Fruit fly (Drosophila melanogaster): ENCODE data around the gene nSyb.

The nSyb gene

dm6 chr3L:1628176-1628866 is 9.2 kb downstream of the nSyb start, which contains the start of gene CG13928 (continued):
- TF ChIP-seq caup (GFP tag; optimal IDR thresholded peaks at IDR 0.05; ENCODE audit: severe bottlenecking) (no peak), Opbp (GFP tag; IDR thresholded peaks at IDR 0.05; ENCODE audit: partially characterized antibody) (no peak), CG8388 (GFP tag; optimal IDR thresholded peaks at IDR 0.05) (no peak), Scr (GFP tag; IDR thresholded peaks at IDR 0.05; ENCODE audit: partially characterized antibody) (no peak), NFAT (GFP tag; IDR thresholded peaks at IDR 0.05) (0 out of 2 replicates have a peak, but pooled peaks have one; percentile 36), CG15011 (GFP tag; optimal IDR thresholded peaks at IDR 0.05) (no peak), gcm (GFP tag; optimal IDR thresholded peaks at IDR 0.05) (no peak), Fer1 (GFP tag; optimal IDR thresholded peaks at IDR 0.05) (peak; percentile 40)

- TF ChIP-seq fd102C (GFP tag; optimal IDR thresholded peaks at IDR 0.05) (no peak), ewg (GFP tag; optimal IDR thresholded peaks at IDR 0.05) (peak; percentile 89), nom (GFP tag; optimal IDR thresholded peaks at IDR 0.05) (no peak), Trl (optimal IDR thresholded peaks at IDR 0.05) (peak; percentile 15 to 38), Trl (GFP tag; optimal IDR thresholded peaks at IDR 0.05) (no peak), Deaf1 (tag; optimal IDR thresholded peaks at IDR 0.05) (peak; percentile 31), pfk (GFP tag; optimal IDR thresholded peaks at IDR 0.05) (no peak), chinmo (GFP tag; IDR thresholded peaks at IDR 0.05; ENCODE audit: partially characterized antibody) (0 out of 4 replicates have a peak, but pooled peaks have one; percentile 42), sima (GFP tag; optimal IDR thresholded peaks at IDR 0.05) (no peak), crol (GFP tag; IDR thresholded peaks at IDR 0.05) (peak; percentile 74), CG31224 (GFP tag; IDR thresholded peaks at IDR 0.05) (peak; percentile 48; the same call in 1 of the 2 replicates), CG2889 (GFP tag; IDR thresholded peaks at IDR 0.05) (no peak), CG7745 (tag; optimal IDR thresholded peaks at IDR 0.05) (no peak)
Measured at dm6 chr3L:1626924-1627323, 10.6 kb downstream of the nSyb start.

- TF ChIP-seq dmrt99B (tag; optimal IDR thresholded peaks at IDR 0.05) (no peak), CG3407 (GFP tag; optimal IDR thresholded peaks at IDR 0.05) (no peak), CG11456 (GFP tag; IDR thresholded peaks at IDR 0.05) (no peak), unc-4 (GFP tag; IDR thresholded peaks at IDR 0.05; ENCODE audit: partially characterized antibody) (0 out of 2 replicates have a peak, but pooled peaks have one; percentile 38), E2f1 (GFP tag; IDR thresholded peaks at IDR 0.05) (no peak), ap (GFP tag; IDR thresholded peaks at IDR 0.05) (no peak), Sin3A (optimal IDR thresholded peaks at IDR 0.05) (peak; percentile 64), cg (GFP tag; optimal IDR thresholded peaks at IDR 0.05) (no peak), eve (GFP tag; optimal IDR thresholded peaks at IDR 0.05) (no peak), dimm (GFP tag; IDR thresholded peaks at IDR 0.05) (no peak), GATAe (GFP tag; conservative IDR thresholded peaks at IDR 0.05) (no peak), Nf-YA (GFP tag; IDR thresholded peaks at IDR 0.05) (no peak), CG3726 (GFP tag; IDR thresholded peaks at IDR 0.05) (no peak), Hsf (GFP tag; optimal IDR thresholded peaks at IDR 0.05) (peak; percentile 40), Fer2 (tag; optimal IDR thresholded peaks at IDR 0.05) (no peak), CG16863 (GFP tag; optimal IDR thresholded peaks at IDR 0.05) (no peak), Hmx (GFP tag; optimal IDR thresholded peaks at IDR 0.05) (no peak), chn (GFP tag; optimal IDR thresholded peaks at IDR 0.05) (no peak), CG8924 (tag; optimal IDR thresholded peaks at IDR 0.05) (peak; percentile 4), D (optimal IDR thresholded peaks at IDR 0.05) (no peak), D (GFP tag; optimal IDR thresholded peaks at IDR 0.05) (no peak), crol (GFP tag; IDR thresholded peaks at IDR 0.05) (no peak), CG12391 (tag; optimal IDR thresholded peaks at IDR 0.05) (peak; percentile 55), twi (tag; optimal IDR thresholded peaks at IDR 0.05) (no peak), CG3281 (GFP tag; optimal IDR thresholded peaks at IDR 0.05) (peak; percentile 55), lola (GFP tag; optimal IDR thresholded peaks at IDR 0.05) (no peak), phol (tag; optimal IDR thresholded peaks at IDR 0.05) (peak; percentile 52)
Measured at dm6 chr3L:1618116-1618727, 19.3 kb downstream of the nSyb start, which contains the start of the genes CG13926, ABCB7 and CG33230. Gene CG13926 (minus strand): TSS chr3L:1618158. Gene ABCB7 (plus strand): TSS chr3L:1618414. Gene CG33230 (plus strand): TSS chr3L:1618414.
